Fruit fly (Drosophila melanogaster): ENCODE results near the gene Cdk5alpha.

Gene Cdk5alpha

DNA sequence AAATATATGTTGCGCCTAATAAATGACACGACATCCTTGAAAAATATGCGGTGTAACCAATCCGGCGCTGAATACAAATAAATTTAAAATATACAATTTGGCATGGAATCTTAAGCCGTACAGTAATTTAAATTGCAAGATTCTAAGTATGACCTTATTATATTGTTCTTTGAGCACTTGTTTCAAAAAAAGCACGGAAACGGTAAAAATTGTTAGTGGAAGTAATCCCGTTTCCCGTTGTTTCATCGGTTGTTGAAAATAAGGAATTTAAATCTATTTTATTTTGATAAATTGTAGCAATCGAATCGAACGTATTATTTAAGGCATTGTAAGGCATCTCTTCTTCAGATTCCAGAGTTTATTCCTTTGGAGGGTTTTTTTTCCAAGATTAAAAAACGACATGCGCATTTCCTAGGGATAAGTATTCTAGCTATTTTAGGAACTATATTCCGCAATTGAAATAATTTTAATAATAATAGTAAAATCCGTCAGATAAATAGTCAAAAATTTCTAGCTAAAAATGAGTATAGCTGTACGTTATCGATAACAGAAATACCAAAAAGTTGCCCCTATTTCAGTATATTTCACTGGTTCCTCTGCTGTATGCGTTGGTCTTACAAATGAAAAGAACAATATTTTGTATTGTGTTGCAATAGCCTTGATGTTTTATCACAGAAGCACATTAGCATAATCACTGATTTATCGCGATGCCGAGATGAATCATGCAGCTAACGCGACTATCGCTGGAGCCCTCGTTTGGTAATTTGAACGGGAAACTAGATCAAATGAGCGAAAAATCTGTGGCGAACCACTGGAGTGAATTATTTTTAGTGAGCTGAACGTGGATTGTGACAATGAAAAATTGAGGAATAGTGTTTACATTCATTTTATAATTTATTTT, 22.6 kb upstream of the Cdk5alpha start, which contains the start of gene GATAd:
GATAd (plus strand) TSS at position 644 of the 901 bp plus-strand sequence.
- TF ChIP-seq kay (GFP tag; ENCODE audit: borderline replicate concordance): peak; percentile 98
- TF ChIP-seq CG7101 (tag; optimal IDR thresholded peaks at IDR 0.05): peak; percentile 8
- peak; percentile 38 for TF ChIP-seq pad (GFP tag; optimal IDR thresholded peaks at IDR 0.05)
- peak; percentile 15 for TF ChIP-seq CG12768 (GFP tag; optimal IDR thresholded peaks at IDR 0.05)
- peak; percentile 41 for TF ChIP-seq bab1 (GFP tag; optimal IDR thresholded peaks at IDR 0.05)
- peak; percentile 23 for TF ChIP-seq Mnt (GFP tag; optimal IDR thresholded peaks at IDR 0.05)
- TF ChIP-seq cnc (optimal IDR thresholded peaks at IDR 0.05): no peak
- TF ChIP-seq CG33017 (tag; optimal IDR thresholded peaks at IDR 0.05): peak; percentile 30
- no peak for TF ChIP-seq CG7045 (GFP tag; optimal IDR thresholded peaks at IDR 0.05)
- TF ChIP-seq CG5204 (GFP tag; optimal IDR thresholded peaks at IDR 0.05): no peak

DNA sequence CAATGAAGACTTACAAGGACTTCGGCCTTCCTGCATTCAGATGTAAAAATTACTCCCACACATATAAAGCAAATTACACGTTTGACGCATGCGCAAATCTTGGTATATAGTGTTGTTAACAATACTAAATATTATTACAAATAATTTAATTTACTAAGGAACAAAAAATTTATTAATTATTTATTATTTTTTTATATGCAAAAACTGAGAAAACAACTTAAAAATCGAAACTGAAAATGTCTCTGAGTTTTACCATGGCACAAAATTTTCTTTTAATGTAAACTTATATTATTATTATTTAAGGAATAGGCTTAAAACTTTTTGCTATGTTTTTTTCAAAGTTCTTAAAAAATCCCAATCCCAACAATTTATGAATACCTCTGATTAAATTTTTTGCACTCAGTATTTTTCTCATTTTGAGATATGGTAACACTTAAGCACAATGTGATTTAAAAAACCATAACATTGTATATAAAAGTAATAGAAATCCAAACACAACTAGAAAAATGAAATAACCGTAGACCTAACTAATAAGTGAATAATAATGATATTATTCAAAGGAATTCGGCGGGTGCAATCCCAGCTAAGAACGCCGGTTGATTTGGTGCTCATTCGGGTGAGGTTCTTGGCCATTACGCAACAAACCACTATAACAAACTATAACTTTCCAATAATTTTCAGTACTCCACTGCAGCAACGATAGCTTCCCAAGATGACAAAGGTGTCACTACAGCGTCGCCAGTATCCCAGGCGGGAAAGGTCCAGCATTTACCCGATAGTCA, 20.5 kb upstream of the Cdk5alpha start, which contains the start of the genes Schip1 and Cox10:
Schip1 (minus strand) TSS at position 51 of the 782 bp plus-strand sequence.
Cox10 (plus strand) TSS at position 406 of the 782 bp plus-strand sequence.
- TF ChIP-seq pad (GFP tag; optimal IDR thresholded peaks at IDR 0.05) (no peak), CG1620 (GFP tag; optimal IDR thresholded peaks at IDR 0.05) (no peak), tj (GFP tag; optimal IDR thresholded peaks at IDR 0.05) (no peak), cnc (optimal IDR thresholded peaks at IDR 0.05) (no peak), toe (GFP tag; optimal IDR thresholded peaks at IDR 0.05) (no peak), ovo (GFP tag; optimal IDR thresholded peaks at IDR 0.05) (no peak), CG33017 (tag; optimal IDR thresholded peaks at IDR 0.05) (peak; percentile 40), Mnt (GFP tag; optimal IDR thresholded peaks at IDR 0.05) (peak; percentile 10), CG5204 (GFP tag; optimal IDR thresholded peaks at IDR 0.05) (no peak), CG11617 (GFP tag; optimal IDR thresholded peaks at IDR 0.05) (no peak), CG7045 (GFP tag; optimal IDR thresholded peaks at IDR 0.05) (no peak), Hr96 (GFP tag; optimal IDR thresholded peaks at IDR 0.05) (no peak), kay (GFP tag; ENCODE audit: borderline replicate concordance) (peak; percentile 0), cic (GFP tag; optimal IDR thresholded peaks at IDR 0.05) (no peak), CG7101 (tag; optimal IDR thresholded peaks at IDR 0.05) (peak; percentile 44), bab1 (GFP tag; optimal IDR thresholded peaks at IDR 0.05) (no peak), Crg-1 (GFP tag; optimal IDR thresholded peaks at IDR 0.05) (no peak), CG14711 (tag; optimal IDR thresholded peaks at IDR 0.05) (peak; percentile 26), Clk (GFP tag; optimal IDR thresholded peaks at IDR 0.05) (no peak), CG12768 (GFP tag; optimal IDR thresholded peaks at IDR 0.05) (no peak)

DNA sequence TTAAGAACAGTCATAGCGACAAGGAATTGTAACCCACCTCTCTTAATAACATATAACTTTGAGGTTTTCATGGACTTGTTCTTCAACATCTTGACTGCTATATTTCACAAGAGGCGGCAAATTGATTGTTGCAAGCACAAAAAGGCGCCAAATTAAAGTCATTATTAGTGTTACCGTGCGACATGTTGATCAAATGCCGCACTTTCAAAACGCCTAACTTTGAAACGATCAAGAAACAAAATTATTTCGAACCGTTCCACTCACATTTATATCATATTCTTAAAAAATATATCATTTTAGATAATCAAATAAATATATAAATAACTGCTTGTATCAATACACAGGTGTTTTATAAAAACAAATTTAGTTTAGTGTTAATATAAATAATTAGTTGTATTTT, 17.0 kb upstream of the Cdk5alpha start, which contains the start of gene RnrL:
RnrL (minus strand) TSS at position 154 of the 400 bp plus-strand sequence.
- TF ChIP-seq kay (GFP tag; ENCODE audit: borderline replicate concordance) (peak; percentile 82), cnc (optimal IDR thresholded peaks at IDR 0.05) (no peak)

DNA sequence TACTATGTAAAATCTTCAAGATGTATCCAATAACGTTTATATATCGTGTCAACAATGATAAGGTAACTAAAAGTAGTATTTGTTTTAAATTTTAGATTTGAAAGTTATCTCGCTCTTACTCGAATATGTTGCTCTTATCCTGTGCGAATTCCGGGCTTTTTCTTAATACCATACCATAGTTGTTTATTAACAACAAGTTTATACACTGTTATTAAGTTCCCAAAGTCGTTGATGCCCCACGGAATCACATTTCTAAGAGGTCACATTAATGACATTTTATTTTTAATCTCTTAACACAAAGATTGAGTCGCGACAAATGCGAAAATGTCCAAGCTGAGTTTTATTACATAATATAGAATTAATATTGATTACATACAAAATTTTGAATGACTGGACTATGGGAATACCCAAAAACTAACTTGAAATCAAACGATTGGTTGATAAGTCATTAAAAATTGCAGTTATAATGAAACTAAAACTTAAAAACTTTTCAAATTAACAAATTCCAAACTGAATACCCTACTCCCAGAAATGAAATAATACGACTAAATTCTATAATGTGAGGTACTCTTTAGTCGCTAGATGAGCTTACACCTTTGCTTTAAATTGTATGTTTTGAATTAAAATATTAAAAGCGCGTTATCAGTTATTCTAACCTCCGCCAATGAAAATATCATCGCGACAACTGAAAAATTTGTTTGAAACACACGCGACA, 12.2 kb upstream of the Cdk5alpha start, which contains the start of gene CG5381:
CG5381 (minus strand) TSS at position 330 of the 715 bp plus-strand sequence.
- peak; percentile 69 for TF ChIP-seq kay (GFP tag; ENCODE audit: borderline replicate concordance)
- no peak for TF ChIP-seq CG14711 (tag; optimal IDR thresholded peaks at IDR 0.05)

DNA sequence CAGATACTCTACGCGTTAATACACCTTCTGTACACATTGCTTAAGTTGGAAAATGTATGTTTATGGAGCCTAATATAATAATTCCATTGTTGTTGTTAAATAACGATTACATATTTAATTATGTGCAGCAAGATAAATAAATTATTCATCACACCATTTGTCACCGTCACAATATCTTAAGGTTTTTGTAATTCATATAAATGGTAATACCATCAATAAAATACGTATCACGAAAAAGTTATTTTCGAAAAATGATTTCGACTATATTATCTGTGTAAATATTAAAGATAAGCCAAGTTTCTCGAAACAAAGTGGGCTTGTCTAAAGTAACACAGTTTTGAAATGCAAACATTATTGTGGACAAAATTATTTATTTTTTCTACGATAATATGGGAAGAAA, 11.4 kb upstream of the Cdk5alpha start, which contains the start of gene CG4995:
CG4995 (plus strand) TSS at position 301 of the 400 bp plus-strand sequence.
- TF ChIP-seq pad (GFP tag; optimal IDR thresholded peaks at IDR 0.05) (no peak), CG1620 (GFP tag; optimal IDR thresholded peaks at IDR 0.05) (no peak), CG11617 (GFP tag; optimal IDR thresholded peaks at IDR 0.05) (no peak), CG12768 (GFP tag; optimal IDR thresholded peaks at IDR 0.05) (no peak), Hr96 (GFP tag; optimal IDR thresholded peaks at IDR 0.05) (no peak), cic (GFP tag; optimal IDR thresholded peaks at IDR 0.05) (no peak), kay (GFP tag; ENCODE audit: borderline replicate concordance) (no peak), bab1 (GFP tag; optimal IDR thresholded peaks at IDR 0.05) (no peak), cnc (optimal IDR thresholded peaks at IDR 0.05) (no peak), ovo (GFP tag; optimal IDR thresholded peaks at IDR 0.05) (no peak)

DNA sequence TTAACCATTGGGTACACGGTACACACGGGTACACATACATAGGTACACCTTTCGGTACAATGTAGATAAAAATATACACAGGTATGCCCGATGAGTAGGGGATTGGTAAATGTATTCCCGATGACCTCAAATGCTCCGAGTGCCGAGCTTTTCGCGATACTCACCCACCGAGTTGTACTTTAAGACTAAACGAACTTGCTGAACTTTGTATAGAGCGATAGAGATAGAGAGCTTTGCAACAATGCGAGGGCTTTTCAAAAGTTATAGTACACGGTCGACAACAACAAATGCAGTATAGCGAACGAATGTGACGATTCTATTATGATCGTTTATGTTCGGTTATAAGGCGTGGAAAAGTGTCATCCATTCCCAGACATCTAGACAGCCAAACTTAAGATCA, 10.9 kb upstream of the Cdk5alpha start:
- TF ChIP-seq CG11617 (GFP tag; optimal IDR thresholded peaks at IDR 0.05) (peak; percentile 36), Hr96 (GFP tag; optimal IDR thresholded peaks at IDR 0.05) (no peak), toe (GFP tag; optimal IDR thresholded peaks at IDR 0.05) (peak; percentile 47), cnc (optimal IDR thresholded peaks at IDR 0.05) (no peak), CG33017 (tag; optimal IDR thresholded peaks at IDR 0.05) (peak; percentile 82), bab1 (GFP tag; optimal IDR thresholded peaks at IDR 0.05) (peak; percentile 70), Clk (GFP tag; optimal IDR thresholded peaks at IDR 0.05) (no peak), cic (GFP tag; optimal IDR thresholded peaks at IDR 0.05) (peak; percentile 90), CG12768 (GFP tag; optimal IDR thresholded peaks at IDR 0.05) (peak; percentile 97), ovo (GFP tag; optimal IDR thresholded peaks at IDR 0.05) (peak; percentile 48), CG7101 (tag; optimal IDR thresholded peaks at IDR 0.05) (peak; percentile 25), Mnt (GFP tag; optimal IDR thresholded peaks at IDR 0.05) (peak; percentile 47), CG1620 (GFP tag; optimal IDR thresholded peaks at IDR 0.05) (no peak), CG7045 (GFP tag; optimal IDR thresholded peaks at IDR 0.05) (no peak), CG5204 (GFP tag; optimal IDR thresholded peaks at IDR 0.05) (no peak), Crg-1 (GFP tag; optimal IDR thresholded peaks at IDR 0.05) (no peak), CG14711 (tag; optimal IDR thresholded peaks at IDR 0.05) (peak; percentile 17), pad (GFP tag; optimal IDR thresholded peaks at IDR 0.05) (no peak), tj (GFP tag; optimal IDR thresholded peaks at IDR 0.05) (peak; percentile 45), kay (GFP tag; ENCODE audit: borderline replicate concordance) (peak; percentile 99)
